Fruit fly (Drosophila melanogaster) whole organism, embryonic: Measurements from ENCODE around the gene apolpp.

Experiments used
- Abd-B ChIP-seq: fragments of 200-800 bp; sonication (Bioruptor generic); optimal IDR thresholded peaks from 2 replicates; lab custom pipeline; 2018; ENCODE audit warnings: missing biosample characterization, mild to moderate bottlenecking, missing genetic modification characterization, moderate library complexity
- CG1024 ChIP-seq: fragments of 200-800 bp; sonication (Bioruptor generic); IDR thresholded peaks from 2 replicates; pipeline ENCODE4 v1.3.6; 2022; ENCODE audit warnings: missing biosample characterization, missing genetic modification characterization
- CG10267 ChIP-seq: fragments of 200-800 bp; sonication (Bioruptor generic); optimal IDR thresholded peaks from 2 replicates; lab custom pipeline; 2018; ENCODE audit warnings: missing biosample characterization, mild to moderate bottlenecking, missing genetic modification characterization, moderate library complexity
- CG10565 ChIP-seq: fragments of 200-800 bp; sonication (Bioruptor generic); optimal IDR thresholded peaks from 3 replicates; lab custom pipeline; 2016; ENCODE audit warnings: missing biosample characterization, mild to moderate bottlenecking, missing genetic modification characterization
- CG10959 ChIP-seq: fragments of 200-800 bp; sonication (Bioruptor generic); IDR thresholded peaks from 2 replicates; pipeline ENCODE4 v1.3.6; 2022; ENCODE audit warnings: missing biosample characterization, missing genetic modification characterization
- CG11456 ChIP-seq: fragments of 200-800 bp; sonication (Bioruptor generic); IDR thresholded peaks from 3 replicates; pipeline ENCODE4 v1.3.6; 2022; ENCODE audit warnings: missing biosample characterization, missing genetic modification characterization
- CG11696 ChIP-seq: fragments of 200-800 bp; sonication (Bioruptor generic); IDR thresholded peaks from 2 replicates; pipeline ENCODE4 v1.3.6; 2022; ENCODE audit warnings: missing biosample characterization, missing genetic modification characterization
- CG12155 ChIP-seq: fragments of 200-800 bp; sonication (Bioruptor generic); optimal IDR thresholded peaks from 3 replicates; lab custom pipeline; 2016; ENCODE audit warnings: missing biosample characterization, missing genetic modification characterization
- CG12299 ChIP-seq: fragments of 200-800 bp; sonication (Bioruptor generic); optimal IDR thresholded peaks from 2 replicates; lab custom pipeline; 2018; ENCODE audit warnings: missing biosample characterization, mild to moderate bottlenecking, missing genetic modification characterization
- CG14860 ChIP-seq: fragments of 200-800 bp; sonication (Bioruptor generic); IDR thresholded peaks from 3 replicates; pipeline ENCODE4 v1.3.6; 2022; ENCODE audit warnings: missing biosample characterization, missing genetic modification characterization; ENCODE audit not compliant: partially characterized antibody
- CG15073 ChIP-seq: fragments of 200-800 bp; sonication (Bioruptor generic); optimal IDR thresholded peaks from 2 replicates; lab custom pipeline; 2016; ENCODE audit warnings: missing biosample characterization, missing genetic modification characterization
- CG15601 ChIP-seq: fragments of 200-800 bp; sonication (Bioruptor generic); optimal IDR thresholded peaks from 3 replicates; lab custom pipeline; 2019; ENCODE audit warnings: missing biosample characterization, mild to moderate bottlenecking, missing genetic modification characterization, moderate library complexity
- CG1647 ChIP-seq: fragments of 200-800 bp; sonication (Bioruptor generic); optimal IDR thresholded peaks from 3 replicates; lab custom pipeline; 2016; ENCODE audit warnings: missing biosample characterization, missing genetic modification characterization
- CG17361 ChIP-seq: fragments of 200-800 bp; sonication (Bioruptor generic); IDR thresholded peaks from 3 replicates; pipeline ENCODE4 v1.3.6; 2022; ENCODE audit warnings: missing biosample characterization, missing genetic modification characterization
- CG1832 ChIP-seq: fragments of 200-800 bp; sonication (Bioruptor generic); optimal IDR thresholded peaks from 2 replicates; lab custom pipeline; 2017; ENCODE audit warnings: missing biosample characterization, mild to moderate bottlenecking, missing genetic modification characterization, inconsistent platforms
- CG2120 ChIP-seq: fragments of 200-800 bp; sonication (Bioruptor generic); optimal IDR thresholded peaks from 3 replicates; lab custom pipeline; 2016; ENCODE audit warnings: missing biosample characterization, missing genetic modification characterization
- CG2889 ChIP-seq: fragments of 200-800 bp; sonication (Bioruptor generic); IDR thresholded peaks from 3 replicates; pipeline ENCODE4 v1.3.6; 2022; ENCODE audit warnings: missing biosample characterization, missing genetic modification characterization
- CG4730 ChIP-seq: fragments of 200-800 bp; sonication (Bioruptor generic); IDR thresholded peaks from 2 replicates; pipeline ENCODE4 v1.3.6; 2022; ENCODE audit warnings: missing biosample characterization, missing genetic modification characterization
- CG7271 ChIP-seq: fragments of 200-800 bp; sonication (Bioruptor generic); optimal IDR thresholded peaks from 2 replicates; lab custom pipeline; 2018; ENCODE audit warnings: missing biosample characterization, mild to moderate bottlenecking, missing genetic modification characterization, moderate library complexity
- CG8924 ChIP-seq: fragments of 200-800 bp; optimal IDR thresholded peaks from 3 replicates; lab custom pipeline; 2019; ENCODE audit warnings: missing biosample characterization, mild to moderate bottlenecking, missing genetic modification characterization, moderate library complexity
- E2f1 ChIP-seq: fragments of 200-800 bp; sonication (Bioruptor generic); IDR thresholded peaks from 2 replicates; pipeline ENCODE4 v1.3.6; 2022; ENCODE audit warnings: missing biosample characterization, missing genetic modification characterization
- Ets65A ChIP-seq: fragments of 200-800 bp; sonication (Bioruptor generic); peaks from one replicate; lab custom pipeline; 2016; ENCODE audit warnings: missing biosample characterization, missing genetic modification characterization
- HLHmδ ChIP-seq: fragments of 200-800 bp; sonication (Bioruptor generic); optimal IDR thresholded peaks from 2 replicates; lab custom pipeline; 2018; ENCODE audit warnings: missing biosample characterization, mild to moderate bottlenecking, missing genetic modification characterization, moderate library complexity
- HmgZ ChIP-seq: fragments of 200-800 bp; sonication (Bioruptor generic); optimal IDR thresholded peaks from 2 replicates; lab custom pipeline; 2018; ENCODE audit warnings: missing biosample characterization, mild to moderate bottlenecking, missing genetic modification characterization
- Nf-YB ChIP-seq: fragments of 200-800 bp; sonication (Bioruptor generic); optimal IDR thresholded peaks from 3 replicates; lab custom pipeline; 2019; ENCODE audit warnings: missing biosample characterization, mild to moderate bottlenecking, missing genetic modification characterization, moderate library complexity
- Scr ChIP-seq: fragments of 200-800 bp; sonication (Bioruptor generic); IDR thresholded peaks from 2 replicates; pipeline ENCODE4 v1.3.6; 2022; ENCODE audit warnings: missing biosample characterization, missing genetic modification characterization; ENCODE audit not compliant: partially characterized antibody
- Six4 ChIP-seq: fragments of 200-800 bp; sonication (Bioruptor generic); optimal IDR thresholded peaks from 2 replicates; lab custom pipeline; 2016; ENCODE audit warnings: missing biosample characterization, missing genetic modification characterization
- Sry-β ChIP-seq: fragments of 200-800 bp; sonication (Bioruptor generic); optimal IDR thresholded peaks from 2 replicates; lab custom pipeline; 2018; ENCODE audit warnings: missing biosample characterization, mild to moderate bottlenecking, missing genetic modification characterization, moderate library complexity
- Xbp1 ChIP-seq: fragments of 200-800 bp; sonication (Bioruptor generic); optimal IDR thresholded peaks from 3 replicates; lab custom pipeline; 2016; ENCODE audit warnings: missing biosample characterization, mild to moderate bottlenecking, missing genetic modification characterization
- ash1 ChIP-seq: fragments of 200-800 bp; sonication (Bioruptor generic); optimal IDR thresholded peaks from 2 replicates; lab custom pipeline; 2018; ENCODE audit warnings: missing biosample characterization, mild to moderate bottlenecking, missing genetic modification characterization
- cato ChIP-seq: fragments of 200-800 bp; sonication (Bioruptor generic); optimal IDR thresholded peaks from 2 replicates; lab custom pipeline; 2016; ENCODE audit warnings: missing biosample characterization, missing genetic modification characterization, borderline replicate concordance
- dmrt99B ChIP-seq: fragments of 200-800 bp; sonication (Bioruptor generic); optimal IDR thresholded peaks from 2 replicates; lab custom pipeline; 2018; ENCODE audit warnings: missing biosample characterization, mild to moderate bottlenecking, missing genetic modification characterization, moderate library complexity
- ewg ChIP-seq: fragments of 200-800 bp; sonication (Bioruptor generic); optimal IDR thresholded peaks from 3 replicates; lab custom pipeline; 2017; ENCODE audit warnings: mild to moderate bottlenecking, missing biosample characterization, missing genetic modification reagents, missing genetic modification characterization
- exex ChIP-seq: fragments of 200-800 bp; sonication (Bioruptor generic); optimal IDR thresholded peaks from 4 replicates; lab custom pipeline; 2018; ENCODE audit warnings: missing biosample characterization, mild to moderate bottlenecking, missing genetic modification characterization, moderate library complexity
- gro ChIP-seq: fragments of 200-800 bp; sonication (Bioruptor generic); optimal IDR thresholded peaks from 2 replicates; lab custom pipeline; 2016; ENCODE audit warnings: missing biosample characterization, missing genetic modification characterization
- gsb ChIP-seq: fragments of 200-800 bp; sonication (Bioruptor generic); IDR thresholded peaks from 2 replicates; pipeline ENCODE4 v1.3.6; 2022; ENCODE audit warnings: missing biosample characterization, missing genetic modification characterization
- gsb-n ChIP-seq: fragments of 200-800 bp; sonication (Bioruptor generic); optimal IDR thresholded peaks from 3 replicates; lab custom pipeline; 2018; ENCODE audit warnings: missing biosample characterization, mild to moderate bottlenecking, missing genetic modification characterization
- h ChIP-seq: fragments of >200 bp; optimal IDR thresholded peaks from 2 replicates; lab custom pipeline; 2017
- her ChIP-seq: fragments of 200-800 bp; sonication (Bioruptor generic); optimal IDR thresholded peaks from 2 replicates; lab custom pipeline; 2016; ENCODE audit warnings: missing biosample characterization, missing genetic modification characterization
- hth ChIP-seq: fragments of >200 bp; optimal IDR thresholded peaks from 2 replicates; lab custom pipeline; 2017; ENCODE audit warnings: inconsistent platforms
- ken ChIP-seq: fragments of 200-800 bp; sonication (Bioruptor generic); IDR thresholded peaks from 3 replicates; pipeline ENCODE4 v1.3.6; 2022; ENCODE audit warnings: missing biosample characterization, missing genetic modification characterization
- lab ChIP-seq: fragments of 200-800 bp; sonication (Bioruptor generic); optimal IDR thresholded peaks from 3 replicates; lab custom pipeline; 2017; ENCODE audit warnings: missing biosample characterization, missing genetic modification characterization, mild to moderate bottlenecking, moderate library complexity, missing genetic modification reagents
- prd ChIP-seq, 3 experiments: fragments of >200 bp in 2 of 3; fragments of 200-800 bp in 1 of 3; sonication (Bioruptor generic) in 1 of 3; optimal IDR thresholded peaks in 2 of 3; IDR thresholded peaks in 1 of 3; 2 replicates in 2 of 3; 3 replicates in 1 of 3; pipeline versions ENCODE4 v1.3.6 to Lab custom; 2017 to 2022; ENCODE audit warnings: missing biosample characterization in 1 of 3, missing genetic modification characterization in 1 of 3
- repo ChIP-seq: fragments of 200-800 bp; sonication (Bioruptor generic); optimal IDR thresholded peaks from 2 replicates; lab custom pipeline; 2016; ENCODE audit warnings: missing biosample characterization, missing genetic modification characterization
- ro ChIP-seq: fragments of 200-800 bp; sonication (Bioruptor generic); IDR thresholded peaks from 2 replicates; pipeline ENCODE4 v1.3.6; 2022; ENCODE audit warnings: missing biosample characterization, missing genetic modification characterization
- sens ChIP-seq: fragments of 200-800 bp; sonication (Bioruptor generic); peaks from one replicate; lab custom pipeline; 2016; ENCODE audit warnings: missing biosample characterization, missing genetic modification characterization
- slp2 ChIP-seq: fragments of 200-800 bp; sonication (Bioruptor generic); optimal IDR thresholded peaks from 2 replicates; lab custom pipeline; 2016; ENCODE audit warnings: missing biosample characterization, missing genetic modification characterization
- ssp ChIP-seq: fragments of 200-800 bp; sonication (Bioruptor generic); IDR thresholded peaks from 2 replicates; pipeline ENCODE4 v1.3.6; 2022; ENCODE audit warnings: missing biosample characterization, missing genetic modification characterization
- tin ChIP-seq: fragments of 200-800 bp; sonication (Bioruptor generic); optimal IDR thresholded peaks from 3 replicates; lab custom pipeline; 2016; ENCODE audit warnings: missing biosample characterization, missing genetic modification characterization
- trem ChIP-seq: fragments of 200-800 bp; optimal IDR thresholded peaks from 3 replicates; lab custom pipeline; 2019; ENCODE audit warnings: missing biosample characterization, mild to moderate bottlenecking, missing genetic modification characterization, moderate library complexity
- vvl ChIP-seq: fragments of 200-800 bp; sonication (Bioruptor generic); IDR thresholded peaks from 2 replicates; pipeline ENCODE4 v1.3.6; 2022; ENCODE audit warnings: missing biosample characterization, missing genetic modification characterization
- zf30C ChIP-seq: fragments of 200-800 bp; sonication (Bioruptor generic); optimal IDR thresholded peaks from 3 replicates; lab custom pipeline; 2018; ENCODE audit warnings: missing biosample characterization, mild to moderate bottlenecking, missing genetic modification characterization

Gene apolpp

DNA sequence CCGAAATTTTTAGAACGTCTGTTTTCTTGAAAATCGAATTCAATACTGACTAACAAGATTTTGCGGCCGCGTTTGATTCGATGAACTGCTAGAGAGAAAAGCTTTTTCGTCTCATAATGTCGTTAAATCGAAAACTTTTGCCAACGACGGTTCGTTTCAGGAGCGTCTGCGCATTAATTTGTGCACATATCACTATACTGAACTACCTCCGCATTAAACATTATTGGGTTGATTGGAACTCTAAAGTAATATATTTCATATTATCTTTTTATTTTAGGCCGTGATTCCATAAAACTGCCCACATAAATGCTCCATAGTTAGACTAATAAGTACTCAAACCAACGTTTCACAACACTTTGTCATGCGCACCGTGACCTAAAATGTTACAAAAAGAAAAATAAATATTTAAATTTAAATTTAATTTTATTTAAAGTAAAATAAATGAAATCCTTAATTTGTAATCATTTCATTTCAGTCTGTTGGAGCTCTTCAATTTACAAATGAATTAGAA, 7.1 kb upstream of the apolpp start, which contains the start of gene CaMKII (continued):
- TF ChIP-seq CG10565 (no peak), CG11456 (GFP tag; lab: Robert Waterston, UW) (no peak), ewg (peak; percentile 90), repo (GFP tag; lab: Kevin White, UChicago) (no peak), CG1024 (GFP tag; lab: Robert Waterston, UW) (0 out of 2 replicates have a peak, but pooled peaks have one; percentile 26), CG11696 (GFP tag; lab: Robert Waterston, UW) (no peak), sens (peak; percentile 85), CG17361 (peak; percentile 54; the same call in 1 of the 3 replicates), h (no peak), gsb-n (tag; lab: Kevin White, UChicago) (no peak), tin (GFP tag; lab: Kevin White, UChicago) (peak; percentile 14), ro (GFP tag; lab: Robert Waterston, UW) (no peak), her (GFP tag; lab: Kevin White, UChicago) (peak; percentile 81), CG8924 (no peak), CG2120 (GFP tag; lab: Kevin White, UChicago) (peak; percentile 36), gsb (GFP tag; lab: Robert Waterston, UW) (no peak), ash1 (GFP tag; lab: Kevin White, UChicago) (no peak), ken (no peak), ssp (peak; percentile 29; the same call in 1 of the 2 replicates), CG1647 (GFP tag; lab: Kevin White, UChicago) (no peak), CG15073 (GFP tag; lab: Kevin White, UChicago) (no peak), CG4730 (GFP tag; lab: Robert Waterston, UW) (no peak), CG10267 (tag; lab: Kevin White, UChicago) (peak; percentile 88), hth (lab: Kevin White, UChicago) (no peak), exex (tag; lab: Kevin White, UChicago) (no peak), cato (no peak), Nf-YB (no peak), CG15601 (tag; lab: Kevin White, UChicago) (no peak), E2f1 (GFP tag; lab: Robert Waterston, UW) (no peak), gro (GFP tag; lab: Kevin White, UChicago) (no peak), HmgZ (tag; lab: Kevin White, UChicago) (no peak), CG2889 (GFP tag; lab: Robert Waterston, UW) (no peak), Xbp1 (peak; percentile 52), CG1832 (no peak), Abd-B (GFP tag; lab: Kevin White, UChicago) (no peak), CG10959 (GFP tag; lab: Robert Waterston, UW) (no peak), Six4 (peak; percentile 27), prd (optimal IDR thresholded peaks at IDR 0.05; lab: Kevin White, UChicago) (no peak), prd (GFP tag; IDR thresholded peaks at IDR 0.05; lab: Robert Waterston, UW) (no peak), Ets65A (GFP tag; lab: Kevin White, UChicago) (no peak), Sry-β (no peak), HLHmδ (GFP tag; lab: Kevin White, UChicago) (no peak), vvl (GFP tag; lab: Robert Waterston, UW) (no peak), Scr (no peak), CG12155 (GFP tag; lab: Kevin White, UChicago) (no peak), lab (GFP tag; lab: Kevin White, UChicago) (no peak), dmrt99B (tag; lab: Kevin White, UChicago) (no peak), CG14860 (GFP tag; lab: Robert Waterston, UW) (no peak), slp2 (GFP tag; lab: Kevin White, UChicago) (no peak), trem (tag; lab: Kevin White, UChicago) (peak; percentile 17), CG12299 (peak; percentile 48), CG7271 (tag; lab: Kevin White, UChicago) (peak; percentile 22), zf30C (GFP tag; lab: Kevin White, UChicago) (no peak)
